Worm (Caenorhabditis elegans): ENCODE data around the gene nep-22.

ce11 chrX:9078149-9078548 lies 43.8 kb downstream of the nep-22 start:
- no peak; the same call in 1 of the 2 replicates for TF ChIP-seq ctbp-1 (GFP tag; IDR thresholded peaks at IDR 0.05)
- TF ChIP-seq mdl-1 (tag; optimal IDR thresholded peaks at IDR 0.05): no peak
- TF ChIP-seq ama-1 (optimal IDR thresholded peaks at IDR 0.05): no peak
- no peak for TF ChIP-seq ZK546.5 (tag; optimal IDR thresholded peaks at IDR 0.05)
- no peak for TF ChIP-seq snpc-4 (tag; optimal IDR thresholded peaks at IDR 0.05)

All from whole organism, L4 larva.